Fruit fly (Drosophila melanogaster) whole organism, embryonic: Measurements from ENCODE around the gene CG45544.

Source experiments
- Abd-B ChIP-seq: fragments of 200-800 bp; sonication (Bioruptor generic); optimal IDR thresholded peaks from 2 replicates; lab custom pipeline; 2018; ENCODE audit warnings: missing biosample characterization, mild to moderate bottlenecking, missing genetic modification characterization, moderate library complexity
- Ada2b ChIP-seq: fragments of 200-800 bp; sonication (Bioruptor generic); IDR thresholded peaks from 2 replicates; pipeline ENCODE4 v1.3.6; 2022; ENCODE audit warnings: missing biosample characterization, missing genetic modification characterization
- BEAF-32 ChIP-seq: fragments of 200-800 bp; sonication (Bioruptor generic); optimal IDR thresholded peaks from 3 replicates; lab custom pipeline; 2017; ENCODE audit warnings: missing biosample characterization, missing genetic modification characterization, mild to moderate bottlenecking, moderate library complexity, missing genetic modification reagents
- CG10147 ChIP-seq: fragments of 200-800 bp; sonication (Bioruptor generic); optimal IDR thresholded peaks from 2 replicates; lab custom pipeline; 2019; ENCODE audit warnings: missing biosample characterization, mild to moderate bottlenecking, missing genetic modification characterization, moderate library complexity
- CG11093 ChIP-seq: fragments of 200-800 bp; sonication (Bioruptor generic); IDR thresholded peaks from 3 replicates; pipeline ENCODE4 v1.3.6; 2022; ENCODE audit warnings: missing biosample characterization, missing genetic modification characterization
- CG12155 ChIP-seq: fragments of 200-800 bp; sonication (Bioruptor generic); optimal IDR thresholded peaks from 3 replicates; lab custom pipeline; 2016; ENCODE audit warnings: missing biosample characterization, missing genetic modification characterization
- CG12942 ChIP-seq: fragments of 200-800 bp; sonication (Bioruptor generic); optimal IDR thresholded peaks from 3 replicates; lab custom pipeline; 2016; ENCODE audit warnings: missing biosample characterization, missing genetic modification characterization
- CG15696 ChIP-seq: fragments of 200-800 bp; sonication (Bioruptor generic); optimal IDR thresholded peaks from 2 replicates; lab custom pipeline; 2019; ENCODE audit warnings: missing biosample characterization, mild to moderate bottlenecking, missing genetic modification characterization, moderate library complexity
- CG1603 ChIP-seq: fragments of 200-800 bp; sonication (Bioruptor generic); optimal IDR thresholded peaks from 2 replicates; lab custom pipeline; 2019; ENCODE audit warnings: missing biosample characterization, mild to moderate bottlenecking, missing genetic modification characterization, moderate library complexity
- CG16813 ChIP-seq: fragments of 200-800 bp; sonication (Bioruptor generic); IDR thresholded peaks from 3 replicates; pipeline ENCODE4 v1.3.6; 2022; ENCODE audit warnings: missing biosample characterization, missing genetic modification characterization; ENCODE audit not compliant: partially characterized antibody
- CG17186 ChIP-seq: fragments of 200-800 bp; sonication (Bioruptor generic); optimal IDR thresholded peaks from 3 replicates; lab custom pipeline; 2017; ENCODE audit warnings: missing biosample characterization, missing genetic modification reagents, missing genetic modification characterization
- CG17328 ChIP-seq: fragments of 200-800 bp; sonication (Bioruptor generic); IDR thresholded peaks from 2 replicates; pipeline ENCODE4 v1.3.6; 2022; ENCODE audit warnings: missing biosample characterization, missing genetic modification characterization
- CG18599 ChIP-seq: fragments of 200-800 bp; sonication (Bioruptor generic); optimal IDR thresholded peaks from 3 replicates; lab custom pipeline; 2017; ENCODE audit warnings: missing biosample characterization, missing genetic modification characterization, mild to moderate bottlenecking, moderate library complexity, missing genetic modification reagents
- CG3163 ChIP-seq: fragments of 200-800 bp; sonication (Bioruptor generic); optimal IDR thresholded peaks from 3 replicates; lab custom pipeline; 2016; ENCODE audit warnings: missing biosample characterization, missing genetic modification characterization
- CG32772 ChIP-seq: fragments of 200-800 bp; sonication (Bioruptor generic); IDR thresholded peaks from 2 replicates; pipeline ENCODE4 v1.3.6; 2022; ENCODE audit warnings: missing biosample characterization, missing genetic modification characterization
- CG4282 ChIP-seq: fragments of 200-800 bp; sonication (Bioruptor generic); optimal IDR thresholded peaks from 2 replicates; lab custom pipeline; 2016; ENCODE audit warnings: missing biosample characterization, missing genetic modification characterization
- CG4360 ChIP-seq: fragments of 200-800 bp; sonication (Bioruptor generic); IDR thresholded peaks from 2 replicates; pipeline ENCODE4 v1.3.6; 2022; ENCODE audit warnings: missing biosample characterization, missing genetic modification characterization
- CG6175 ChIP-seq: fragments of 200-800 bp; sonication (Bioruptor generic); IDR thresholded peaks from 3 replicates; pipeline ENCODE4 v1.3.6; 2022; ENCODE audit warnings: missing biosample characterization, missing genetic modification characterization
- CG6272 ChIP-seq: fragments of 200-800 bp; sonication (Bioruptor generic); IDR thresholded peaks from 2 replicates; pipeline ENCODE4 v1.3.6; 2022; ENCODE audit warnings: missing biosample characterization, missing genetic modification characterization
- CG7357 ChIP-seq: fragments of 200-800 bp; sonication (Bioruptor generic); IDR thresholded peaks from 3 replicates; pipeline ENCODE4 v1.3.6; 2022; ENCODE audit warnings: missing biosample characterization, missing genetic modification characterization
- CG7556 ChIP-seq: fragments of 200-800 bp; sonication (Bioruptor generic); optimal IDR thresholded peaks from 2 replicates; lab custom pipeline; 2017; ENCODE audit warnings: missing biosample characterization, mild to moderate bottlenecking, missing genetic modification characterization
- CG8388 ChIP-seq: fragments of 200-800 bp; sonication (Bioruptor generic); optimal IDR thresholded peaks from 2 replicates; lab custom pipeline; 2019; ENCODE audit warnings: missing biosample characterization, mild to moderate bottlenecking, missing genetic modification characterization, moderate library complexity
- CG9609 ChIP-seq: fragments of 200-800 bp; sonication (Bioruptor generic); optimal IDR thresholded peaks from 3 replicates; lab custom pipeline; 2016; ENCODE audit warnings: missing biosample characterization, missing genetic modification characterization
- Dref ChIP-seq: fragments of 200-800 bp; sonication (Bioruptor generic); IDR thresholded peaks from 2 replicates; pipeline ENCODE4 v1.3.6; 2022; ENCODE audit warnings: missing biosample characterization, missing genetic modification characterization
- Drgx ChIP-seq: fragments of 200-800 bp; sonication (Bioruptor generic); IDR thresholded peaks from 2 replicates; pipeline ENCODE4 v1.3.6; 2022; ENCODE audit warnings: missing biosample characterization, missing genetic modification characterization
- Ets65A ChIP-seq: fragments of 200-800 bp; sonication (Bioruptor generic); peaks from one replicate; lab custom pipeline; 2016; ENCODE audit warnings: missing biosample characterization, missing genetic modification characterization
- Hey ChIP-seq: fragments of 200-800 bp; sonication (Bioruptor generic); optimal IDR thresholded peaks from 3 replicates; lab custom pipeline; 2018; ENCODE audit warnings: missing biosample characterization, mild to moderate bottlenecking, missing genetic modification characterization
- Hr78 ChIP-seq, 2 experiments: fragments of 200-800 bp in 1 of 2; fragments of >200 bp in 1 of 2; sonication (Bioruptor generic) in 1 of 2; optimal IDR thresholded peaks; 2 replicates each; lab custom pipeline; 2017 to 2019; ENCODE audit warnings: missing biosample characterization in 2 of 2, missing genetic modification characterization in 2 of 2, mild to moderate bottlenecking in 1 of 2, moderate library complexity in 1 of 2
- Mes4 ChIP-seq: fragments of 200-800 bp; sonication (Bioruptor generic); optimal IDR thresholded peaks from 2 replicates; lab custom pipeline; 2016; ENCODE audit warnings: missing biosample characterization, missing genetic modification characterization
- Oli ChIP-seq: fragments of 200-800 bp; sonication (Bioruptor generic); optimal IDR thresholded peaks from 2 replicates; lab custom pipeline; 2018; ENCODE audit warnings: missing biosample characterization, mild to moderate bottlenecking, missing genetic modification characterization, moderate library complexity
- Scr ChIP-seq: fragments of 200-800 bp; sonication (Bioruptor generic); IDR thresholded peaks from 2 replicates; pipeline ENCODE4 v1.3.6; 2022; ENCODE audit warnings: missing biosample characterization, missing genetic modification characterization; ENCODE audit not compliant: partially characterized antibody
- Sry-β ChIP-seq: fragments of 200-800 bp; sonication (Bioruptor generic); optimal IDR thresholded peaks from 2 replicates; lab custom pipeline; 2018; ENCODE audit warnings: missing biosample characterization, mild to moderate bottlenecking, missing genetic modification characterization, moderate library complexity
- chinmo ChIP-seq: fragments of 200-800 bp; sonication (Bioruptor generic); IDR thresholded peaks from 4 replicates; pipeline ENCODE4 v1.3.6; 2022; ENCODE audit warnings: missing biosample characterization, missing genetic modification characterization; ENCODE audit not compliant: partially characterized antibody
- corto ChIP-seq: fragments of 200-800 bp; sonication (Bioruptor generic); optimal IDR thresholded peaks from 2 replicates; lab custom pipeline; 2016; ENCODE audit warnings: missing biosample characterization, mild to moderate bottlenecking, missing genetic modification characterization, moderate library complexity
- danr ChIP-seq: fragments of 200-800 bp; sonication (Bioruptor generic); IDR thresholded peaks from 2 replicates; pipeline ENCODE4 v1.3.6; 2022; ENCODE audit warnings: missing biosample characterization, missing genetic modification characterization
- en ChIP-seq: fragments of 200-800 bp; sonication (Bioruptor generic); optimal IDR thresholded peaks from 2 replicates; lab custom pipeline; 2016; ENCODE audit warnings: missing biosample characterization, missing genetic modification characterization
- gcm ChIP-seq: fragments of 200-800 bp; sonication (Bioruptor generic); optimal IDR thresholded peaks from 2 replicates; lab custom pipeline; 2019; ENCODE audit warnings: missing biosample characterization, mild to moderate bottlenecking, missing genetic modification characterization, moderate library complexity
- gem ChIP-seq: fragments of 200-800 bp; sonication (Bioruptor generic); optimal IDR thresholded peaks from 2 replicates; lab custom pipeline; 2019; ENCODE audit warnings: missing biosample characterization, mild to moderate bottlenecking, missing genetic modification characterization, moderate library complexity
- her ChIP-seq: fragments of 200-800 bp; sonication (Bioruptor generic); optimal IDR thresholded peaks from 2 replicates; lab custom pipeline; 2016; ENCODE audit warnings: missing biosample characterization, missing genetic modification characterization
- insv ChIP-seq, 2 experiments: fragments of 200-800 bp; sonication (Bioruptor generic); optimal IDR thresholded peaks; 3 replicates each; lab custom pipeline; 2016 to 2018; ENCODE audit warnings: missing biosample characterization in 2 of 2, missing genetic modification characterization in 2 of 2
- lab ChIP-seq: fragments of 200-800 bp; sonication (Bioruptor generic); optimal IDR thresholded peaks from 3 replicates; lab custom pipeline; 2017; ENCODE audit warnings: missing biosample characterization, missing genetic modification characterization, mild to moderate bottlenecking, moderate library complexity, missing genetic modification reagents
- odd ChIP-seq: fragments of 200-800 bp; sonication (Bioruptor generic); optimal IDR thresholded peaks from 2 replicates; lab custom pipeline; 2017; ENCODE audit warnings: missing biosample characterization, mild to moderate bottlenecking, missing genetic modification characterization
- pum ChIP-seq: fragments of 200-800 bp; sonication (Bioruptor generic); optimal IDR thresholded peaks from 2 replicates; lab custom pipeline; 2016; ENCODE audit warnings: missing biosample characterization, missing genetic modification characterization
- rib ChIP-seq: fragments of 200-800 bp; sonication (Bioruptor generic); IDR thresholded peaks from 2 replicates; pipeline ENCODE4 v1.3.6; 2022; ENCODE audit warnings: missing biosample characterization, missing genetic modification characterization
- schlank ChIP-seq: fragments of 200-800 bp; sonication (Bioruptor generic); optimal IDR thresholded peaks from 2 replicates; lab custom pipeline; 2018; ENCODE audit warnings: missing biosample characterization, mild to moderate bottlenecking, missing genetic modification characterization
- sens ChIP-seq: fragments of 200-800 bp; sonication (Bioruptor generic); peaks from one replicate; lab custom pipeline; 2016; ENCODE audit warnings: missing biosample characterization, missing genetic modification characterization
- shn ChIP-seq: fragments of 200-800 bp; sonication (Bioruptor generic); optimal IDR thresholded peaks from 3 replicates; lab custom pipeline; 2016; ENCODE audit warnings: missing biosample characterization, missing genetic modification characterization
- slp2 ChIP-seq: fragments of 200-800 bp; sonication (Bioruptor generic); optimal IDR thresholded peaks from 2 replicates; lab custom pipeline; 2016; ENCODE audit warnings: missing biosample characterization, missing genetic modification characterization
- trem ChIP-seq: fragments of 200-800 bp; optimal IDR thresholded peaks from 3 replicates; lab custom pipeline; 2019; ENCODE audit warnings: missing biosample characterization, mild to moderate bottlenecking, missing genetic modification characterization, moderate library complexity
- trh ChIP-seq: fragments of 200-800 bp; sonication (Bioruptor generic); optimal IDR thresholded peaks from 2 replicates; lab custom pipeline; 2016; ENCODE audit warnings: missing biosample characterization, missing genetic modification characterization

The CG45544 gene

DNA sequence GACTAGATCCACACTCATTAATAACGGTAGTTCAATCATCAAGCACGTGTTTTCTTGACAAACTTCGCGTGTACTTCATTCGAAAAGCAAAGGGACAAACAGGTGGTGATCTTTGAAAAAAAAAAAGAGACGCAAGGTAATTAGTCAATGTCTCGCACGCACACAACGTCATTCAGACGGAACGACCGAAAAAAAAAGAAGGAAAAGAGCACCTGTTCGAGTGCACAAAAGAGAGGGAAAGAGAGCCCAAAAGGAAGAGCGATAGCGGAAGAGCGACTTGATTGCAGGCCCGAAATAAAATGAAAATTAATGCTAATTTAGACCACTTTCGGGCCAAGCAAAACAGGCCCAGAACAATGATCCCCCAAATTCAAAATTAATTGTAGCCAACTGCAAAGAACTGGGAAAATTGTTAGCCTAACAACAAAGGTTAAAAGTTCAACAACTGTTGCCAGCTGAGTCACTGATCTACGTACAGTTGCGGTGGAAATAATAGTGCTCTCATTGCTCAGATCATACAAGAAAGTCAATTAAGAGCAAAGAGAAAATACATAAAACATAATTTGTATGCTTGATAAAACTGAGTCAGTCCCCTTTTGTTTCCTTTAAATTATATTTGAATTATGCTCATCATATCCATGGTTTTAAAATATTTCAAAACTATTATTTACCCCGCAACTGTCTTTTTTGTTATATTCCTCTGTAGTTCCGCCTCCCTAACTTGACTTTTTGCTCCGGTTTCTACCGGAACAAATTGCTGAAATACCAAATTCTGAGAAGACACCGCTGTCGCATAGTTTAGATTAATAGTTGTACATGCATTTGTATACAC is 40.4 kb upstream of the CG45544 start:
- TF ChIP-seq gcm (GFP tag; lab: Kevin White, UChicago): no peak
- TF ChIP-seq CG32772 (GFP tag; lab: Robert Waterston, UW): no peak
- TF ChIP-seq CG17328 (GFP tag; lab: Robert Waterston, UW): no peak
- TF ChIP-seq CG12155 (GFP tag; lab: Kevin White, UChicago): no peak
- no peak for TF ChIP-seq CG8388 (GFP tag; lab: Kevin White, UChicago)
- TF ChIP-seq lab (GFP tag; lab: Kevin White, UChicago): no peak
- TF ChIP-seq Mes4 (GFP tag; lab: Kevin White, UChicago): no peak
- no peak for TF ChIP-seq CG15696 (tag; lab: Kevin White, UChicago)
- TF ChIP-seq schlank (tag; lab: Kevin White, UChicago): no peak
- TF ChIP-seq en (GFP tag; lab: Kevin White, UChicago): no peak
- no peak for TF ChIP-seq CG6272 (GFP tag; lab: Robert Waterston, UW)
- TF ChIP-seq CG7357 (GFP tag; lab: Robert Waterston, UW): no peak
- no peak for TF ChIP-seq CG18599 (GFP tag; lab: Kevin White, UChicago)
- no peak for TF ChIP-seq Scr (GFP tag; lab: Robert Waterston, UW)
- no peak for TF ChIP-seq corto (GFP tag; lab: Kevin White, UChicago)
- TF ChIP-seq rib (GFP tag; lab: Robert Waterston, UW): no peak
- no peak for TF ChIP-seq CG12942
- no peak for TF ChIP-seq shn
- peak; percentile 3 for TF ChIP-seq CG7556
- TF ChIP-seq CG11093 (GFP tag; lab: Robert Waterston, UW): no peak
- no peak for TF ChIP-seq danr (GFP tag; lab: Robert Waterston, UW)
- no peak for TF ChIP-seq CG4360 (GFP tag; lab: Robert Waterston, UW)
- TF ChIP-seq CG6175 (GFP tag; lab: Robert Waterston, UW): no peak
- TF ChIP-seq CG16813 (GFP tag; lab: Robert Waterston, UW): no peak
- TF ChIP-seq slp2 (GFP tag; lab: Kevin White, UChicago): no peak
- TF ChIP-seq CG4282: no peak
- no peak for TF ChIP-seq CG10147 (GFP tag; lab: Kevin White, UChicago)
- TF ChIP-seq CG3163: peak; percentile 91
- TF ChIP-seq pum: no peak
- TF ChIP-seq Ada2b (GFP tag; lab: Robert Waterston, UW): no peak
- no peak for TF ChIP-seq CG9609
- TF ChIP-seq trem (tag; lab: Kevin White, UChicago): no peak
- no peak for TF ChIP-seq insv (GFP tag; optimal IDR thresholded peaks at IDR 0.05; lab: Kevin White, UChicago)
- TF ChIP-seq Hey (tag; lab: Kevin White, UChicago): no peak
- TF ChIP-seq Dref (GFP tag; lab: Robert Waterston, UW): no peak
- TF ChIP-seq Abd-B: no peak
- TF ChIP-seq odd (GFP tag; lab: Kevin White, UChicago): no peak
- TF ChIP-seq CG1603 (tag; lab: Kevin White, UChicago): peak; percentile 17
- TF ChIP-seq Oli: no peak
- TF ChIP-seq Hr78 (GFP tag; optimal IDR thresholded peaks at IDR 0.05; lab: Kevin White, UChicago): peak in 1 of 2 experiments; percentile 92
- no peak for TF ChIP-seq Sry-β (GFP tag; lab: Kevin White, UChicago)
- peak; percentile 78 for TF ChIP-seq sens (GFP tag; lab: Kevin White, UChicago)
- no peak for TF ChIP-seq her (GFP tag; lab: Kevin White, UChicago)
- TF ChIP-seq gem (tag; lab: Kevin White, UChicago): peak; percentile 55
- TF ChIP-seq CG17186: no peak
- TF ChIP-seq Ets65A (GFP tag; lab: Kevin White, UChicago): no peak
- no peak for TF ChIP-seq BEAF-32 (GFP tag; lab: Kevin White, UChicago)
- no peak for TF ChIP-seq chinmo (GFP tag; lab: Robert Waterston, UW)
- TF ChIP-seq Drgx: no peak
- no peak for TF ChIP-seq trh (GFP tag; lab: Kevin White, UChicago)
